Worm (Caenorhabditis elegans): ENCODE measurements around the gene Y49E10.30.

ce11 chrIII:12373306-12373705 lies 13.4 kb upstream of the Y49E10.30 start:
- TF ChIP-seq unc-62 (GFP tag; optimal IDR thresholded peaks at IDR 0.05) (no peak), ama-1 (optimal IDR thresholded peaks at IDR 0.05) (no peak), ama-1 (GFP tag; optimal IDR thresholded peaks at IDR 0.05) (no peak), Y79H2A.3 (GFP tag; conservative IDR thresholded peaks at IDR 0.05) (no peak), nfya-1 (tag; optimal IDR thresholded peaks at IDR 0.05; ENCODE audit: borderline replicate concordance, insufficient read depth) (no peak), atf-7 (tag; optimal IDR thresholded peaks at IDR 0.05) (no peak), mel-28 (tag; optimal IDR thresholded peaks at IDR 0.05; ENCODE audit: borderline replicate concordance) (no peak), unc-130 (GFP tag; optimal IDR thresholded peaks at IDR 0.05) (no peak), snpc-4 (GFP tag; optimal IDR thresholded peaks at IDR 0.05) (no peak), snpc-4 (tag; optimal IDR thresholded peaks at IDR 0.05) (no peak), hmg-1.2 (GFP tag; IDR thresholded peaks at IDR 0.05) (no peak), madf-3 (GFP tag; IDR thresholded peaks at IDR 0.05) (no peak), nhr-80 (tag; optimal IDR thresholded peaks at IDR 0.05) (no peak), C06A6.2 (GFP tag; conservative IDR thresholded peaks at IDR 0.05) (no peak)
